Worm (Caenorhabditis elegans) whole organism, L2 larva: ENCODE data around the gene srg-3.

ENCODE experiments used
- C34F6.9 ChIP-seq: fragments of 150-350 bp; optimal IDR thresholded peaks from 2 replicates; lab custom pipeline; 2014; ENCODE audit warnings: missing biosample characterization, missing genetic modification characterization
- F13H6.1 ChIP-seq: sonication (generic microtip); optimal IDR thresholded peaks from 2 replicates; lab custom pipeline; 2016; ENCODE audit warnings: missing genetic modification characterization, missing compliant biosample characterization
- R02D3.7 ChIP-seq: fragments of 150-350 bp; optimal IDR thresholded peaks from 2 replicates; lab custom pipeline; 2014; ENCODE audit warnings: missing biosample characterization, missing genetic modification characterization
- Y55F3AM.14 ChIP-seq: fragments of 200-800 bp; sonication (Bioruptor generic); optimal IDR thresholded peaks from 2 replicates; lab custom pipeline; 2018; ENCODE audit warnings: mild to moderate bottlenecking, missing genetic modification characterization, missing compliant biosample characterization
- ZK546.5 ChIP-seq: sonication (generic microtip); optimal IDR thresholded peaks from 2 replicates; lab custom pipeline; 2017; ENCODE audit warnings: missing biosample characterization, missing genetic modification characterization
- alr-1 ChIP-seq: fragments of 150-350 bp; optimal IDR thresholded peaks from 2 replicates; lab custom pipeline; 2014; ENCODE audit warnings: missing biosample characterization, missing genetic modification characterization
- ama-1 ChIP-seq: fragments of 150-350 bp; optimal IDR thresholded peaks from 2 replicates; lab custom pipeline; 2018; ENCODE audit warnings: inconsistent platforms
- blmp-1 ChIP-seq: sonication (generic microtip); optimal IDR thresholded peaks from 2 replicates; lab custom pipeline; 2017; ENCODE audit warnings: missing genetic modification characterization, mild to moderate bottlenecking, missing compliant biosample characterization, antibody characterized with exemption, moderate library complexity; ENCODE audit not compliant: insufficient read depth
- ceh-16 ChIP-seq: fragments of 150-350 bp; optimal IDR thresholded peaks from 2 replicates; lab custom pipeline; 2014; ENCODE audit warnings: missing biosample characterization, missing genetic modification characterization
- ceh-82 ChIP-seq: fragments of 150-350 bp; optimal IDR thresholded peaks from 2 replicates; lab custom pipeline; 2014; ENCODE audit warnings: missing biosample characterization, missing genetic modification characterization
- dmd-4 ChIP-seq: sonication (generic microtip); optimal IDR thresholded peaks from 2 replicates; lab custom pipeline; 2017; ENCODE audit warnings: missing biosample characterization, missing genetic modification characterization
- egl-27 ChIP-seq: sonication (generic microtip); optimal IDR thresholded peaks from 3 replicates; lab custom pipeline; 2017; ENCODE audit warnings: missing biosample characterization, missing genetic modification reagents, missing genetic modification characterization
- elt-3 ChIP-seq: sonication (generic microtip); optimal IDR thresholded peaks from 2 replicates; lab custom pipeline; 2017; ENCODE audit warnings: missing biosample characterization, missing genetic modification characterization
- gmeb-1 ChIP-seq: fragments of 150-350 bp; optimal IDR thresholded peaks from 2 replicates; lab custom pipeline; 2014; ENCODE audit warnings: missing biosample characterization, missing genetic modification characterization
- lin-11 ChIP-seq: fragments of 150-350 bp; sonication (generic microtip); optimal IDR thresholded peaks from 2 replicates; lab custom pipeline; 2014; ENCODE audit warnings: missing biosample characterization, missing genetic modification characterization, inconsistent platforms, mixed read lengths
- lin-13 ChIP-seq: fragments of 150-350 bp; optimal IDR thresholded peaks from 2 replicates; lab custom pipeline; 2014; ENCODE audit warnings: missing biosample characterization, missing genetic modification reagents, missing genetic modification characterization
- lsy-2 ChIP-seq, 2 experiments: fragments of 150-350 bp in 1 of 2; sonication (generic microtip) in 1 of 2; optimal IDR thresholded peaks; 2 replicates each; lab custom pipeline; 2014 to 2017; ENCODE audit warnings: missing biosample characterization in 2 of 2, missing genetic modification characterization in 2 of 2
- mab-5 ChIP-seq: fragments of 150-350 bp; optimal IDR thresholded peaks from 2 replicates; lab custom pipeline; 2014; ENCODE audit warnings: missing biosample characterization, missing genetic modification characterization
- mbf-1 ChIP-seq: sonication (generic microtip); optimal IDR thresholded peaks from 2 replicates; lab custom pipeline; 2017; ENCODE audit warnings: missing biosample characterization, missing genetic modification characterization
- mdl-1 ChIP-seq, 2 experiments: fragments of 150-350 bp in 1 of 2; sonication (generic microtip) in 1 of 2; optimal IDR thresholded peaks; 2 replicates each; lab custom pipeline; 2017; ENCODE audit warnings: missing biosample characterization in 2 of 2, missing genetic modification characterization in 2 of 2
- nhr-10 ChIP-seq: sonication (generic microtip); optimal IDR thresholded peaks from 2 replicates; lab custom pipeline; 2017; ENCODE audit warnings: missing biosample characterization, missing genetic modification characterization
- nhr-11 ChIP-seq: fragments of 150-350 bp; optimal IDR thresholded peaks from 2 replicates; lab custom pipeline; 2014; ENCODE audit warnings: missing biosample characterization, missing genetic modification characterization
- nhr-129 ChIP-seq: fragments of 150-350 bp; optimal IDR thresholded peaks from 2 replicates; lab custom pipeline; 2014; ENCODE audit warnings: missing biosample characterization, missing genetic modification characterization
- nhr-23 ChIP-seq: fragments of 150-350 bp; optimal IDR thresholded peaks from 2 replicates; lab custom pipeline; 2014; ENCODE audit warnings: missing biosample characterization, missing genetic modification reagents, missing genetic modification characterization
- nhr-25 ChIP-seq: fragments of 150-350 bp; sonication (generic microtip); optimal IDR thresholded peaks from 3 replicates; lab custom pipeline; 2014; ENCODE audit warnings: missing biosample characterization, missing genetic modification characterization
- sem-4 ChIP-seq: fragments of 150-350 bp; optimal IDR thresholded peaks from 2 replicates; lab custom pipeline; 2014; ENCODE audit warnings: missing biosample characterization, missing genetic modification reagents, missing genetic modification characterization
- skn-1 ChIP-seq: sonication (generic microtip); optimal IDR thresholded peaks from 2 replicates; lab custom pipeline; 2017; ENCODE audit warnings: missing biosample characterization, missing genetic modification characterization
- sma-3 ChIP-seq: sonication (generic microtip); optimal IDR thresholded peaks from 2 replicates; lab custom pipeline; 2016; ENCODE audit warnings: missing genetic modification reagents, missing genetic modification characterization, missing compliant biosample characterization
- sma-9 ChIP-seq, 2 experiments: fragments of 150-350 bp in 1 of 2; sonication (generic microtip) in 1 of 2; optimal IDR thresholded peaks; 2 replicates each; lab custom pipeline; 2014 to 2016; ENCODE audit warnings: missing genetic modification characterization in 2 of 2, mild to moderate bottlenecking in 1 of 2, missing biosample characterization in 1 of 2, missing compliant biosample characterization in 1 of 2, missing genetic modification reagents in 1 of 2, moderate library complexity in 1 of 2
- unc-39 ChIP-seq: fragments of 150-350 bp; optimal IDR thresholded peaks from 2 replicates; lab custom pipeline; 2014; ENCODE audit warnings: missing biosample characterization, missing genetic modification characterization
- unc-55 ChIP-seq: fragments of 150-350 bp; sonication (generic microtip); optimal IDR thresholded peaks from 3 replicates; lab custom pipeline; 2014; ENCODE audit warnings: missing biosample characterization, missing genetic modification reagents, missing genetic modification characterization
- unc-62 ChIP-seq: fragments of 150-350 bp; optimal IDR thresholded peaks from 2 replicates; lab custom pipeline; 2014; ENCODE audit warnings: missing biosample characterization, missing genetic modification reagents, missing genetic modification characterization
- ztf-1 ChIP-seq: fragments of 200-800 bp; sonication (Bioruptor generic); conservative IDR thresholded peaks from 2 replicates; pipeline ENCODE4 v1.3.6; 2022; ENCODE audit warnings: missing genetic modification characterization, missing compliant biosample characterization
- ztf-11 ChIP-seq: sonication (generic microtip); optimal IDR thresholded peaks from 2 replicates; lab custom pipeline; 2017; ENCODE audit warnings: missing biosample characterization, missing genetic modification characterization
- ztf-4 ChIP-seq: fragments of 150-350 bp; optimal IDR thresholded peaks from 2 replicates; lab custom pipeline; 2014; ENCODE audit warnings: missing biosample characterization, missing genetic modification characterization

srg-3 gene

ce11 chrIII:6310352-6310751 is 40.2 kb upstream of the srg-3 start:
- no peak for TF ChIP-seq dmd-4 (tag; lab: Kevin White, UChicago)
- TF ChIP-seq C34F6.9 (tag; lab: Kevin White, UChicago), result peak; percentile 2

- TF ChIP-seq lin-11 (tag; lab: Kevin White, UChicago) (no peak), nhr-11 (tag; lab: Kevin White, UChicago) (no peak), Y55F3AM.14 (GFP tag; lab: Kevin White, UChicago) (no peak), unc-39 (tag; lab: Kevin White, UChicago) (no peak), sma-9 (GFP tag; optimal IDR thresholded peaks at IDR 0.05; lab: Kevin White, UChicago) (no peak), sma-9 (tag; optimal IDR thresholded peaks at IDR 0.05; lab: Kevin White, UChicago) (no peak)
Measured at ce11 chrIII:6309066-6309465, 38.9 kb upstream of the srg-3 start, which contains the start of gene gar-2. Gene gar-2, plus strand, starts transcription at chrIII:6309366.

- no peak for TF ChIP-seq ama-1 (lab: Kevin White, UChicago)
- no peak for TF ChIP-seq ztf-4
- no peak for TF ChIP-seq sem-4
- no peak for TF ChIP-seq dmd-4 (tag; lab: Kevin White, UChicago)
- TF ChIP-seq Y55F3AM.14 (GFP tag; lab: Kevin White, UChicago), result no peak
- TF ChIP-seq ztf-11 (tag; lab: Kevin White, UChicago), result no peak
- TF ChIP-seq mdl-1 (tag; optimal IDR thresholded peaks at IDR 0.05; lab: Kevin White, UChicago), result no peak
- no peak for TF ChIP-seq unc-62 (GFP tag; lab: Kevin White, UChicago)
- TF ChIP-seq nhr-11 (tag; lab: Kevin White, UChicago), result no peak
- no peak for TF ChIP-seq skn-1 (tag; lab: Kevin White, UChicago)
- TF ChIP-seq mbf-1 (tag; lab: Kevin White, UChicago), result no peak
- no peak for TF ChIP-seq unc-39 (tag; lab: Kevin White, UChicago)
- no peak for TF ChIP-seq nhr-25
- peak; percentile 28 for TF ChIP-seq nhr-129 (tag; lab: Kevin White, UChicago)
- TF ChIP-seq elt-3, result no peak
- TF ChIP-seq ceh-82, result no peak
- TF ChIP-seq nhr-23 (tag; lab: Kevin White, UChicago), result no peak
- TF ChIP-seq ZK546.5 (tag; lab: Kevin White, UChicago), result no peak
- TF ChIP-seq ceh-16 (tag; lab: Kevin White, UChicago), result no peak
- TF ChIP-seq lin-11 (tag; lab: Kevin White, UChicago), result no peak
- no peak for TF ChIP-seq blmp-1 (tag; lab: Kevin White, UChicago)
- TF ChIP-seq nhr-10 (tag; lab: Kevin White, UChicago), result no peak
- TF ChIP-seq gmeb-1 (tag; lab: Kevin White, UChicago), result no peak
- peak in 1 of 2 experiments; percentile 8 for TF ChIP-seq lsy-2 (tag; optimal IDR thresholded peaks at IDR 0.05; lab: Kevin White, UChicago)
- no peak for TF ChIP-seq alr-1 (tag; lab: Kevin White, UChicago)
- TF ChIP-seq ztf-1 (GFP tag; lab: Robert Waterston, UW), result no peak
- no peak for TF ChIP-seq F13H6.1 (tag; lab: Kevin White, UChicago)
- TF ChIP-seq lin-13, result no peak
- peak; percentile 36 for TF ChIP-seq C34F6.9 (tag; lab: Kevin White, UChicago)
- no peak for TF ChIP-seq egl-27 (tag; lab: Kevin White, UChicago)
- TF ChIP-seq R02D3.7 (tag; lab: Kevin White, UChicago), result no peak
- no peak for TF ChIP-seq sma-9 (GFP tag; optimal IDR thresholded peaks at IDR 0.05; lab: Kevin White, UChicago)
- TF ChIP-seq sma-9 (tag; optimal IDR thresholded peaks at IDR 0.05; lab: Kevin White, UChicago), result no peak
- TF ChIP-seq sma-3 (GFP tag; lab: Kevin White, UChicago), result no peak
- no peak for TF ChIP-seq mab-5 (tag; lab: Kevin White, UChicago)
- peak; percentile 33 for TF ChIP-seq unc-55 (GFP tag; lab: Kevin White, UChicago)
Measured at ce11 chrIII:6307832-6308231, 37.7 kb upstream of the srg-3 start.

- TF ChIP-seq egl-27 (tag; lab: Kevin White, UChicago) (no peak), unc-39 (tag; lab: Kevin White, UChicago) (no peak)
Measured at ce11 chrIII:6303787-6304186, 33.6 kb upstream of the srg-3 start.
